Fruit fly (Drosophila melanogaster) whole organism, pupa: Measurements from ENCODE around the gene ND-B14.5AL.

ENCODE experiments used
- CG12605 ChIP-seq: fragments of 200-800 bp; sonication (Bioruptor generic); IDR thresholded peaks from 2 replicates; pipeline ENCODE4 v1.3.6; 2022; ENCODE audit warnings: missing biosample characterization, missing genetic modification characterization
- CG13204 ChIP-seq: fragments of 200-800 bp; sonication (Bioruptor generic); optimal IDR thresholded peaks from 2 replicates; lab custom pipeline; 2018; ENCODE audit warnings: missing biosample characterization, mild to moderate bottlenecking, missing genetic modification characterization, moderate library complexity
- CG14655 ChIP-seq: fragments of 200-800 bp; sonication (Bioruptor generic); optimal IDR thresholded peaks from 3 replicates; lab custom pipeline; 2017; ENCODE audit warnings: mild to moderate bottlenecking, missing biosample characterization, missing genetic modification reagents, missing genetic modification characterization
- CG15710 ChIP-seq: fragments of 200-800 bp; sonication (Bioruptor generic); optimal IDR thresholded peaks from 2 replicates; lab custom pipeline; 2018; ENCODE audit warnings: missing biosample characterization, mild to moderate bottlenecking, missing genetic modification characterization, moderate library complexity
- CG34367 ChIP-seq: fragments of 200-800 bp; sonication (Bioruptor generic); optimal IDR thresholded peaks from 2 replicates; lab custom pipeline; 2018; ENCODE audit warnings: missing biosample characterization, mild to moderate bottlenecking, missing genetic modification characterization
- CG8159 ChIP-seq: fragments of 200-800 bp; sonication (Bioruptor generic); optimal IDR thresholded peaks from 3 replicates; lab custom pipeline; 2018; ENCODE audit warnings: missing biosample characterization, mild to moderate bottlenecking, missing genetic modification characterization, moderate library complexity
- CG9948 ChIP-seq: fragments of 200-800 bp; sonication (Bioruptor generic); optimal IDR thresholded peaks from 2 replicates; lab custom pipeline; 2018; ENCODE audit warnings: missing biosample characterization, mild to moderate bottlenecking, missing genetic modification characterization, moderate library complexity
- D1 ChIP-seq: fragments of 200-800 bp; sonication (Bioruptor generic); optimal IDR thresholded peaks from 2 replicates; lab custom pipeline; 2018; ENCODE audit warnings: missing biosample characterization, mild to moderate bottlenecking, missing genetic modification characterization, moderate library complexity
- EcR ChIP-seq: fragments of 200-800 bp; sonication (Bioruptor generic); optimal IDR thresholded peaks from 3 replicates; lab custom pipeline; 2019; ENCODE audit warnings: missing biosample characterization, missing genetic modification characterization, mild to moderate bottlenecking, moderate library complexity, missing genetic modification reagents
- Pif1A ChIP-seq: fragments of 200-800 bp; sonication (Bioruptor generic); optimal IDR thresholded peaks from 3 replicates; lab custom pipeline; 2016; ENCODE audit warnings: missing biosample characterization, missing genetic modification characterization
- Pif1B ChIP-seq: fragments of 200-800 bp; sonication (Bioruptor generic); optimal IDR thresholded peaks from 3 replicates; lab custom pipeline; 2016; ENCODE audit warnings: missing biosample characterization, missing genetic modification characterization
- rn ChIP-seq: fragments of 200-800 bp; sonication (Bioruptor generic); IDR thresholded peaks from 2 replicates; pipeline ENCODE4 v1.3.6; 2022; ENCODE audit warnings: missing biosample characterization, missing genetic modification characterization

DNA sequence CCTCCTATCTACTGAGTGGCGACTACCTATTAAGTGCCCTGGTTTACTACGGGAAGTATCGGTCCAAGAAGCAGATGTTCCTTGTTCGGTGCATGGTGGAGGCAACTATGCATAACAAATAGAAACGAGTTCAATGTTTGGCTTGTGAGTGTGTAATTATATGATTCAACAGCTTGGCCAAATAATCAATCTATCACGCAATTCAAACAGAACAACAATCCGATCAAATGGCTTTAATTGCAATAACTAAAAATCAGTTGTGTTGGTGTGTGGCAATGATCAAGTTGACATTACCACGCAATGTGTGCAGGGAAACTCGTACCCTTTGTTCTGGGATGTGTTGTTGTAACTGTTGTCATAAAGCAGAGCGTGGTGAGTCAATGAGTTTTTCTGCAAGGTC is 41.5 kb downstream of the ND-B14.5AL start, which contains the start of gene CG33769:
- no peak for TF ChIP-seq CG9948
- TF ChIP-seq CG8159 = no peak
- TF ChIP-seq Pif1B (GFP tag; lab: Kevin White, UChicago) = no peak
- TF ChIP-seq CG34367 (tag; lab: Kevin White, UChicago) = no peak
- no peak for TF ChIP-seq CG15710
- no peak for TF ChIP-seq rn
- TF ChIP-seq EcR (GFP tag; lab: Kevin White, UChicago) = no peak
- no peak for TF ChIP-seq CG14655 (GFP tag; lab: Kevin White, UChicago)
- no peak for TF ChIP-seq CG13204
- TF ChIP-seq CG12605 (GFP tag; lab: Robert Waterston, UW) = no peak
- no peak for TF ChIP-seq Pif1A (GFP tag; lab: Kevin White, UChicago)
- TF ChIP-seq D1 (tag; lab: Kevin White, UChicago) = no peak
